Worm (Caenorhabditis elegans) whole organism, L1 larva: Measurements from ENCODE around the gene Y54G2A.36.

Source experiments
- nhr-11 ChIP-seq: fragments of 150-350 bp; optimal IDR thresholded peaks from 2 replicates; lab custom pipeline; 2014; ENCODE audit warnings: missing biosample characterization, missing genetic modification characterization
- nhr-237 ChIP-seq: fragments of 150-350 bp; optimal IDR thresholded peaks from 2 replicates; lab custom pipeline; 2014; ENCODE audit warnings: missing biosample characterization, missing genetic modification characterization
- ztf-11 ChIP-seq, 2 experiments: sonication (generic microtip); optimal IDR thresholded peaks; 2 replicates each; lab custom pipeline; 2016 to 2017; ENCODE audit warnings: missing genetic modification characterization in 2 of 2, missing biosample characterization in 1 of 2, missing compliant biosample characterization in 1 of 2

ce11 chrIV:2914545-2914944 lies 17.1 kb downstream of the Y54G2A.36 start:
- TF ChIP-seq nhr-237 (tag; lab: Kevin White, UChicago) (no peak), ztf-11 (tag; optimal IDR thresholded peaks at IDR 0.05; lab: Kevin White, UChicago) (no peak), nhr-11 (tag; lab: Kevin White, UChicago) (no peak)
